Worm (Caenorhabditis elegans) whole organism, L3 larva: Measurements from ENCODE around the gene T11F9.14.

Experiments
- daf-12 ChIP-seq: fragments of 150-350 bp; optimal IDR thresholded peaks from 2 replicates; lab custom pipeline; 2014; ENCODE audit warnings: missing biosample characterization, missing genetic modification reagents, missing genetic modification characterization
- elt-3 ChIP-seq, 3 experiments: fragments of 150-350 bp in 1 of 3; sonication (generic microtip) in 2 of 3; optimal IDR thresholded peaks; 2 replicates in 2 of 3; 4 replicates in 1 of 3; lab custom pipeline; 2014 to 2017; ENCODE audit warnings: missing biosample characterization in 3 of 3, missing genetic modification characterization in 3 of 3
- eor-1 ChIP-seq, 2 experiments: fragments of 150-350 bp; optimal IDR thresholded peaks; 2 replicates each; lab custom pipeline; 2014 to 2018; ENCODE audit warnings: missing biosample characterization in 2 of 2, missing genetic modification characterization in 2 of 2
- fkh-10 ChIP-seq: sonication (generic microtip); optimal IDR thresholded peaks from 2 replicates; lab custom pipeline; 2017; ENCODE audit warnings: missing biosample characterization, missing genetic modification reagents, missing genetic modification characterization
- jun-1 ChIP-seq: fragments of 150-350 bp; optimal IDR thresholded peaks from 2 replicates; lab custom pipeline; 2014; ENCODE audit warnings: missing biosample characterization, missing genetic modification reagents, missing genetic modification characterization
- nhr-25 ChIP-seq: sonication (generic microtip); optimal IDR thresholded peaks from 2 replicates; lab custom pipeline; 2017; ENCODE audit warnings: missing biosample characterization, missing genetic modification characterization
- nhr-28 ChIP-seq: fragments of 150-350 bp; optimal IDR thresholded peaks from 2 replicates; lab custom pipeline; 2014; ENCODE audit warnings: missing biosample characterization, missing genetic modification characterization
- nhr-76 ChIP-seq: fragments of 150-350 bp; sonication (generic microtip); optimal IDR thresholded peaks from 5 replicates; lab custom pipeline; 2014; ENCODE audit warnings: missing biosample characterization, missing genetic modification characterization
- sea-2 ChIP-seq: fragments of 150-350 bp; sonication (generic microtip); optimal IDR thresholded peaks from 4 replicates; lab custom pipeline; 2014; ENCODE audit warnings: missing biosample characterization, missing genetic modification reagents, missing genetic modification characterization
- skn-1 ChIP-seq: fragments of 150-350 bp; optimal IDR thresholded peaks from 2 replicates; lab custom pipeline; 2014; ENCODE audit warnings: missing biosample characterization, missing genetic modification characterization
- snpc-4 ChIP-seq: fragments of 150-350 bp; optimal IDR thresholded peaks from 2 replicates; lab custom pipeline; 2014; ENCODE audit warnings: missing biosample characterization, missing genetic modification characterization
- tbx-2 ChIP-seq: sonication (generic microtip); optimal IDR thresholded peaks from 2 replicates; lab custom pipeline; 2016; ENCODE audit warnings: mild to moderate bottlenecking, missing genetic modification characterization, missing compliant biosample characterization
- unc-62 ChIP-seq: fragments of 150-350 bp; sonication (generic microtip); optimal IDR thresholded peaks from 4 replicates; lab custom pipeline; 2014; ENCODE audit warnings: missing biosample characterization, missing genetic modification reagents, missing genetic modification characterization

- TF ChIP-seq daf-12 (tag; lab: Kevin White, UChicago) (no peak), elt-3 (tag; optimal IDR thresholded peaks at IDR 0.05; lab: Kevin White, UChicago) (no peak), skn-1 (no peak), tbx-2 (no peak), unc-62 (GFP tag; lab: Kevin White, UChicago) (no peak), fkh-10 (GFP tag; lab: Kevin White, UChicago) (no peak), snpc-4 (no peak), nhr-76 (tag; lab: Kevin White, UChicago) (no peak), eor-1 (tag; optimal IDR thresholded peaks at IDR 0.05; lab: Kevin White, UChicago) (no peak), nhr-28 (tag; lab: Kevin White, UChicago) (no peak), nhr-25 (tag; lab: Kevin White, UChicago) (peak; percentile 65), sea-2 (no peak), jun-1 (no peak)
These were observed 46.4 kb upstream of the T11F9.14 start for ce11 chrV:11526927-11527491.
